Worm (Caenorhabditis elegans) whole organism, early embryonic: Measurements from ENCODE around the gene gly-4.

Experiments used
- B0310.2 ChIP-seq: sonication (generic microtip); optimal IDR thresholded peaks from 2 replicates; lab custom pipeline; 2016; ENCODE audit warnings: mild to moderate bottlenecking, missing genetic modification characterization, missing compliant biosample characterization
- F13C5.2 ChIP-seq: sonication (generic microtip); optimal IDR thresholded peaks from 2 replicates; lab custom pipeline; 2017; ENCODE audit warnings: mild to moderate bottlenecking, missing genetic modification characterization, inconsistent platforms, missing compliant biosample characterization
- aly-1 ChIP-seq: sonication (generic microtip); optimal IDR thresholded peaks from 2 replicates; lab custom pipeline; 2016; ENCODE audit warnings: missing genetic modification characterization, missing compliant biosample characterization
- ama-1 ChIP-seq: fragments of 150-350 bp; optimal IDR thresholded peaks from 2 replicates; lab custom pipeline; 2014
- ceh-13 ChIP-seq: fragments of 200-800 bp; sonication (Bioruptor generic); optimal IDR thresholded peaks from 2 replicates; lab custom pipeline; 2018; ENCODE audit warnings: mild to moderate bottlenecking, missing genetic modification characterization, missing compliant biosample characterization
- ceh-36 ChIP-seq: sonication (generic microtip); optimal IDR thresholded peaks from 2 replicates; lab custom pipeline; 2016; ENCODE audit warnings: missing genetic modification characterization, inconsistent platforms, missing compliant biosample characterization
- ets-7 ChIP-seq: sonication (generic microtip); optimal IDR thresholded peaks from 2 replicates; lab custom pipeline; 2016; ENCODE audit warnings: missing genotype, missing genetic modification characterization, missing compliant biosample characterization
- flt-1 ChIP-seq: fragments of 200-800 bp; sonication (Bioruptor generic); IDR thresholded peaks from 2 replicates; pipeline ENCODE4 v1.3.6; 2022; ENCODE audit warnings: missing genetic modification characterization, missing compliant biosample characterization
- hmbx-1 ChIP-seq: sonication (generic microtip); optimal IDR thresholded peaks from 2 replicates; lab custom pipeline; 2016; ENCODE audit warnings: mild to moderate bottlenecking, missing genetic modification characterization, missing compliant biosample characterization
- hmg-4 ChIP-seq: fragments of 200-800 bp; sonication (Bioruptor generic); optimal IDR thresholded peaks from 2 replicates; lab custom pipeline; 2018; ENCODE audit warnings: mild to moderate bottlenecking, missing genetic modification characterization, missing compliant biosample characterization
- hnd-1 ChIP-seq: sonication (generic microtip); optimal IDR thresholded peaks from 2 replicates; lab custom pipeline; 2016; ENCODE audit warnings: missing genetic modification characterization, missing compliant biosample characterization
- pes-1 ChIP-seq: fragments of 200-800 bp; sonication (Bioruptor generic); IDR thresholded peaks from 2 replicates; pipeline ENCODE4 v1.3.6; 2022; ENCODE audit warnings: missing genetic modification reagents, missing genetic modification characterization, missing compliant biosample characterization
- scrt-1 ChIP-seq: fragments of 200-800 bp; sonication (Bioruptor generic); IDR thresholded peaks from 2 replicates; pipeline ENCODE4 v1.3.6; 2022; ENCODE audit warnings: missing genetic modification characterization, missing compliant biosample characterization
- sea-1 ChIP-seq: fragments of 200-800 bp; sonication (Bioruptor generic); conservative IDR thresholded peaks from 2 replicates; pipeline ENCODE4 v1.3.6; 2022; ENCODE audit warnings: missing genetic modification characterization, missing compliant biosample characterization
- tbx-11 ChIP-seq: fragments of 200-800 bp; sonication (Bioruptor generic); IDR thresholded peaks from 2 replicates; pipeline ENCODE4 v1.3.6; 2022; ENCODE audit warnings: missing genetic modification characterization, missing compliant biosample characterization
- tbx-37 ChIP-seq: fragments of 200-800 bp; sonication (Bioruptor generic); conservative IDR thresholded peaks from 2 replicates; pipeline ENCODE4 v1.3.6; 2022; ENCODE audit warnings: missing genetic modification reagents, missing genetic modification characterization, missing compliant biosample characterization
- tra-4 ChIP-seq: sonication (generic microtip); optimal IDR thresholded peaks from 2 replicates; lab custom pipeline; 2017; ENCODE audit warnings: missing genetic modification characterization, missing compliant biosample characterization

The gly-4 gene

DNA sequence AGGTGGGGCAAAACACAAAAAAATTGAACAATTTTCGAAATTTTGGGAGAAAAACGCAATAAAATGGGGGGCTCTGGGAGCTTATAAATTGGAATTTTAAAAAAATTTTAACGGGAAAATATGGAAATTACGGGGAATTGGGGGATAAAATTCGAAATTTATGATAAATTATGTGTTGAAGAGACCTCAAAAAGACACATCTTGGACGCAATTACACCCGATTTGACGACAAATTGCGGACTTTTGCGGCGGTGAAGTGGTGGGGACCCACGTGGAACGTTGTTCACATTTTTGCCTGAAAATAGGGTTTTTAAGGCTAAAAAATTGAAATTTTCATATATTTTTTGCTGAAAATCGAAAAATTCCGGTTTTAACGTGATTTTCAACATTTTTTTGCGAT, 13.7 kb upstream of the gly-4 start:
- TF ChIP-seq sea-1 (no peak), scrt-1 (GFP tag; lab: Robert Waterston, UW) (no peak), hmbx-1 (tag; lab: Kevin White, UChicago) (no peak), hnd-1 (no peak), ets-7 (tag; lab: Kevin White, UChicago) (no peak), flt-1 (GFP tag; lab: Robert Waterston, UW) (no peak), ama-1 (lab: Kevin White, UChicago) (no peak), F13C5.2 (tag; lab: Kevin White, UChicago) (no peak), pes-1 (GFP tag; lab: Robert Waterston, UW) (no peak), hmg-4 (GFP tag; lab: Kevin White, UChicago) (no peak), aly-1 (no peak), ceh-36 (tag; lab: Kevin White, UChicago) (no peak), tbx-11 (GFP tag; lab: Robert Waterston, UW) (no peak), tra-4 (no peak), ceh-13 (GFP tag; lab: Kevin White, UChicago) (no peak), tbx-37 (GFP tag; lab: Robert Waterston, UW) (no peak), B0310.2 (tag; lab: Kevin White, UChicago) (no peak)

DNA sequence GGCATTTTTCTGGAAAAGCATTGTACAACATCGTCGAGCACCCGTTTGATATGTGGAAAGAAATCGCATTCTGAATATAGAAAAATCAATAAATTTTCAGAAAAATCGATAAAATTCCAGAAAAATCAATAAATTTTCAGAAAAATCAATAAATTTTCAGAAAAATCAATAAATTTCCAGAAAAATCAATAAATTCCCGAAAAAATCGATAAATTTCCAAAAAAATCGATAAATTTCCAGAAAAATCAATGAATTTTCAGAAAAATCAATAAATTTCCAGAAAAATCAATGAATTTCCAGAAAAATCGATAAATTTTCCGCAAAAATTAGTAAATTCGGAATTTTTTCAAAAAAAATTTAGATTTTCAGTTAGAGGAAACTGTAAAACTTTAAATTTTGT, 12.2 kb upstream of the gly-4 start, which contains the start of gene fars-2:
Gene fars-2 (minus strand): TSS at position 70 of the 400 bp plus-strand sequence.
- TF ChIP-seq hnd-1 (no peak), aly-1 (no peak), ceh-13 (GFP tag; lab: Kevin White, UChicago) (no peak), ets-7 (tag; lab: Kevin White, UChicago) (no peak), ceh-36 (tag; lab: Kevin White, UChicago) (no peak), sea-1 (no peak), tra-4 (no peak), flt-1 (GFP tag; lab: Robert Waterston, UW) (no peak), tbx-37 (GFP tag; lab: Robert Waterston, UW) (no peak), pes-1 (GFP tag; lab: Robert Waterston, UW) (no peak), B0310.2 (tag; lab: Kevin White, UChicago) (no peak), hmbx-1 (tag; lab: Kevin White, UChicago) (no peak), tbx-11 (GFP tag; lab: Robert Waterston, UW) (no peak), hmg-4 (GFP tag; lab: Kevin White, UChicago) (no peak)

DNA sequence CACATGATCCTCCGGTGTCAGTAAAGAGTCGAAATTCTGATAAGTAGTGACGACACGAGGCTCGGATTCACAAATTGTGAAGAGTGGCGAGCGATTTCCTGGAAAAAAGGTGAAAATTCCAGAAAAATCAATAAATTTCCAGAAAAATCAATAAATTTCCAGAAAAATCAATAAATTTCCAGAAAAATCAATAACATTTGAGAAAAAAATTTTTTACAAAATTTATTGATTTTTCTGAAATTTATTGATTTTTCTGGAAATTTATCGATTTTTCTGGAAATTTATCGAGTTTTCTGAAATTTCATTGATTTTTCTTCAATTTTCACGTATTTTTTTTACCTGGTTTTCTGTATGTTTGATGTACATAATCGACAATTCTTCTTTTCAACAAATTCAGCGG, 10.8 kb upstream of the gly-4 start:
- TF ChIP-seq hmg-4 (GFP tag; lab: Kevin White, UChicago), result no peak
- TF ChIP-seq B0310.2 (tag; lab: Kevin White, UChicago), result no peak
- TF ChIP-seq tbx-37 (GFP tag; lab: Robert Waterston, UW), result no peak
- TF ChIP-seq sea-1, result no peak
- no peak for TF ChIP-seq tra-4
- no peak for TF ChIP-seq hnd-1
- no peak for TF ChIP-seq ama-1 (lab: Kevin White, UChicago)
- TF ChIP-seq scrt-1 (GFP tag; lab: Robert Waterston, UW), result no peak
- no peak for TF ChIP-seq flt-1 (GFP tag; lab: Robert Waterston, UW)
- TF ChIP-seq F13C5.2 (tag; lab: Kevin White, UChicago), result no peak
- no peak for TF ChIP-seq aly-1
- TF ChIP-seq pes-1 (GFP tag; lab: Robert Waterston, UW), result no peak
- no peak for TF ChIP-seq ceh-13 (GFP tag; lab: Kevin White, UChicago)
- TF ChIP-seq ceh-36 (tag; lab: Kevin White, UChicago), result no peak
- no peak for TF ChIP-seq ets-7 (tag; lab: Kevin White, UChicago)

DNA sequence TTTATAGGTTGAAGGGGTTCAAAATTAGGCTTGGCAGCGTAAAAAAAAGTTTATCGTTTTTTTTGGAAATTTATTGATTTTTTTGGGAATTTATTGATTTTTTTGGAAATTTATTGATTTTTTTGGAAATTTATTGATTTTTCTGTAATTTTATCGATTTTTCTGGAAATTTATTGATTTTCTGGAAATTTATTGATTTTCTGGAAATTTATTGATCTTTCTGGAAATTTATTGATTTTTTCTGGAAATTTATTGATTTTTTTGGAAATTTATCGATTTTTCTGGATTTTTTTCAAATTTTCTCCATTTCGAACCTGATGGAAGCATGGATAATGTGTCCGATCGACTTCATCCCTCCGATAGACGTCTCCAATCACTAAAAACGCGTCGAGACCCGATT, 9.6 kb upstream of the gly-4 start:
- TF ChIP-seq hmbx-1 (tag; lab: Kevin White, UChicago) (no peak), tbx-37 (GFP tag; lab: Robert Waterston, UW) (no peak), ets-7 (tag; lab: Kevin White, UChicago) (no peak), flt-1 (GFP tag; lab: Robert Waterston, UW) (no peak), tbx-11 (GFP tag; lab: Robert Waterston, UW) (no peak), B0310.2 (tag; lab: Kevin White, UChicago) (no peak), ama-1 (lab: Kevin White, UChicago) (no peak), hnd-1 (no peak), F13C5.2 (tag; lab: Kevin White, UChicago) (no peak), pes-1 (GFP tag; lab: Robert Waterston, UW) (no peak), hmg-4 (GFP tag; lab: Kevin White, UChicago) (no peak), aly-1 (no peak)

DNA sequence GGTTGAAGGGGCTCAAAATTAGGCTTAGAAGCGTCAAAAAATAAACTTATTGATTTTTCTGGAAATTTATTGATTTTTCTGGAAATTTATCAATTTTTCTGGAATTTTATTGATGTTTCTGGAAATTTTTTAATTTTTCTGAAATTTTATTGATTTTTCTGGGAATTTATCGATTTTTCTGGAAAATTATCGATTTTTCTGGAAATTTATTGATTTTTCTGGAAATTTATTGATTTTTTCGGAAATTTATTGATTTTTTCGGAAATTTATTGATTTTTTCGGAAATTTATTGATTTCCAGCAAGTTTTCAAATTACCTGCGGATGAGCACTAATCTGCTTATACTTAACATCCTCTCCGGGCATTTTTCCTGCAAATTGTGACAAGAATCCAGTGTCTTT, 6.7 kb upstream of the gly-4 start:
- no peak for TF ChIP-seq tbx-11 (GFP tag; lab: Robert Waterston, UW)

DNA sequence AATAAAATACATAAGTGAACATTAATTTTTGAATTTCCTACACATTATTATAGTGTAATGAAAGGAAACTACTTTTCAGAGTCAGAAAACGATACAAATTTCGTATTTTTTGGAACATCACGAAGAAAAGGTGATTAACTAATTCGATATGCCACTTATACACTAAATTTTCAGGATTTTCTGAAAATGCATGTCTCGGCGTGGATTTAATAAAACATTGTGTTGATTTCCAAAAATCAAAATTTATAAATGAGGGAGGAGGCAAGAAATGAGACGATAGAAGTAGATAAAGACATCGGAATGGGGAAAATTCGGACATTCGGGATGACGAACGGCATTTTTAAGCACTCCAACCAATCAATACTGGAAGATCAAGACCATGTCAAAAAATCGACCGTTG, 4.0 kb upstream of the gly-4 start, which contains the start of gene Y116F11B.14:
Gene Y116F11B.14 (plus strand): TSS at position 301 of the 400 bp plus-strand sequence.
- no peak for TF ChIP-seq flt-1 (GFP tag; lab: Robert Waterston, UW)
- TF ChIP-seq ceh-36 (tag; lab: Kevin White, UChicago), result no peak
- no peak for TF ChIP-seq tra-4
- TF ChIP-seq F13C5.2 (tag; lab: Kevin White, UChicago), result no peak

DNA sequence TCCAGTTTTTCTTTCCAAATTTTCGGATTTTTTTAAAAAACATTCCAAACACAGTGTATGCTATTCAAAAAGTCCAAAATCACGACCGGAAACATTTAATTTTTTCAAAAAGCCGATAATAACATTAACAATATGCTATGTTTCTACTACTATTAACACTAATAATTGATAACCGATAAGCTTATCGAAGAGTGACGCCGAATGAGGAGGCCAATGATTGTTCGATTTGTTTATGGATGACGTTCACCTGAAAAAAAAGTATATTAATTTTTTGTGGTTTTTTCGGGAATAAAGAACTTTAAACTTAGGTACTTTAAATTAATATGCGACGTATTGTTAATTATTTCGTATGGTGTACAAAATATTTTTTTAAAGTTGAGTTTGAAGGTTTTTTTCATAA, 2.8 kb upstream of the gly-4 start:
- no peak for TF ChIP-seq ama-1 (lab: Kevin White, UChicago)
- TF ChIP-seq F13C5.2 (tag; lab: Kevin White, UChicago), result no peak
- TF ChIP-seq sea-1, result no peak
- TF ChIP-seq tra-4, result no peak
- no peak for TF ChIP-seq hmg-4 (GFP tag; lab: Kevin White, UChicago)
- no peak for TF ChIP-seq flt-1 (GFP tag; lab: Robert Waterston, UW)
- TF ChIP-seq hnd-1, result no peak
- no peak for TF ChIP-seq ceh-36 (tag; lab: Kevin White, UChicago)
- TF ChIP-seq tbx-11 (GFP tag; lab: Robert Waterston, UW), result no peak
- no peak for TF ChIP-seq hmbx-1 (tag; lab: Kevin White, UChicago)
- no peak for TF ChIP-seq scrt-1 (GFP tag; lab: Robert Waterston, UW)
- no peak for TF ChIP-seq ets-7 (tag; lab: Kevin White, UChicago)
- TF ChIP-seq ceh-13 (GFP tag; lab: Kevin White, UChicago), result no peak
- TF ChIP-seq aly-1, result no peak
- no peak for TF ChIP-seq B0310.2 (tag; lab: Kevin White, UChicago)
- TF ChIP-seq pes-1 (GFP tag; lab: Robert Waterston, UW), result no peak
- no peak for TF ChIP-seq tbx-37 (GFP tag; lab: Robert Waterston, UW)
